Fruit fly (Drosophila melanogaster) whole organism: ENCODE data around the gene CG13293.

ENCODE experiments used
- CG8478 ChIP-seq: fragments of >200 bp; optimal IDR thresholded peaks from 2 replicates; lab custom pipeline; 2018; ENCODE audit warnings: inconsistent platforms
- EcR ChIP-seq, 2 experiments: fragments of >200 bp; optimal IDR thresholded peaks; 2 replicates each; lab custom pipeline; 2017; ENCODE audit warnings: missing biosample characterization in 2 of 2, missing genetic modification characterization in 2 of 2, missing genetic modification reagents in 2 of 2
- psq ChIP-seq: fragments of >200 bp; optimal IDR thresholded peaks from 2 replicates; lab custom pipeline; 2017

DNA sequence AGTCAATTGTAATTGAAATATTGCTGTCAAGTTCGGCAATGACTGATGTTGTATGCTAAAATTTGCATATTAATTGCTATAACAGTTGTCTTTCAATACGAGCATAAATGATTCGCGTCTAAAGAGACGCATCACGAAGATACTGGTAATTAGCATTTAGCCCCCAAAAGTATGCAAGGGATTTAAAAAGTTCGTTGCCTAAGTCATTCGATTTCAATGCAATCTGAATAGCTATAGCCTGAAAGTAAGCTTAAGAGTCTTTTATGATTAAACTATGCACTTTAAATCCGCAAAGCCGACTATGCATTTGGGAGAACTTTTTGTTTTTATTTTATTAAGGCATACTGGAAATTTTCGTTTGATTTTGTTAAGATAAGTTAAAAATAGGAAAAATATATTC, 46.9 kb downstream of the CG13293 start:
- TF ChIP-seq CG8478 (lab: Kevin White, UChicago) = no peak
- no peak for TF ChIP-seq psq (lab: Kevin White, UChicago)
- TF ChIP-seq EcR (GFP tag; optimal IDR thresholded peaks at IDR 0.05; lab: Kevin White, UChicago) = no peak
